Worm (Caenorhabditis elegans) whole organism, mixed stage, embryonic: ENCODE results near the gene col-178.

Experiments used
- M03D4.4 ChIP-seq: sonication (generic microtip); optimal IDR thresholded peaks from 2 replicates; lab custom pipeline; 2017; ENCODE audit warnings: mild to moderate bottlenecking, missing genetic modification characterization, missing compliant biosample characterization
- bed-3 ChIP-seq: fragments of 200-800 bp; sonication (Bioruptor generic); optimal IDR thresholded peaks from 3 replicates; lab custom pipeline; 2018; ENCODE audit warnings: mild to moderate bottlenecking, missing genetic modification characterization, moderate library complexity, missing compliant biosample characterization
- blmp-1 ChIP-seq: fragments of 150-350 bp; optimal IDR thresholded peaks from 2 replicates; lab custom pipeline; 2014; ENCODE audit warnings: missing biosample characterization, missing genetic modification characterization
- ceh-43 ChIP-seq: fragments of 200-800 bp; sonication (Bioruptor generic); optimal IDR thresholded peaks from 2 replicates; lab custom pipeline; 2018; ENCODE audit warnings: mild to moderate bottlenecking, missing genetic modification characterization, moderate library complexity, missing compliant biosample characterization
- ceh-83 ChIP-seq: fragments of 200-800 bp; sonication (Bioruptor generic); optimal IDR thresholded peaks from 2 replicates; lab custom pipeline; 2018; ENCODE audit warnings: mild to moderate bottlenecking, missing genetic modification characterization, missing compliant biosample characterization
- ces-1 ChIP-seq: fragments of 150-350 bp; optimal IDR thresholded peaks from 2 replicates; lab custom pipeline; 2014; ENCODE audit warnings: missing biosample characterization, missing genetic modification reagents, missing genetic modification characterization
- drap-1 ChIP-seq: fragments of 200-800 bp; sonication (Bioruptor generic); optimal IDR thresholded peaks from 3 replicates; lab custom pipeline; 2018; ENCODE audit warnings: mild to moderate bottlenecking, missing genetic modification characterization, missing compliant biosample characterization
- elt-1 ChIP-seq: sonication (generic microtip); optimal IDR thresholded peaks from 2 replicates; lab custom pipeline; 2017; ENCODE audit warnings: missing genetic modification characterization, mild to moderate bottlenecking, missing compliant biosample characterization, antibody characterized with exemption, moderate library complexity, borderline replicate concordance; ENCODE audit not compliant: insufficient read depth
- elt-3 ChIP-seq: fragments of 150-350 bp; optimal IDR thresholded peaks from 2 replicates; lab custom pipeline; 2014; ENCODE audit warnings: missing biosample characterization, missing genetic modification characterization
- ham-2 ChIP-seq: fragments of 200-800 bp; sonication (Bioruptor generic); optimal IDR thresholded peaks from 2 replicates; lab custom pipeline; 2018; ENCODE audit warnings: mild to moderate bottlenecking, missing genetic modification characterization, missing compliant biosample characterization
- hlh-1 ChIP-seq: fragments of 150-350 bp; optimal IDR thresholded peaks from 2 replicates; lab custom pipeline; 2014; ENCODE audit warnings: missing biosample characterization, missing genetic modification reagents, missing genetic modification characterization
- lin-13 ChIP-seq: fragments of 150-350 bp; optimal IDR thresholded peaks from 2 replicates; lab custom pipeline; 2014; ENCODE audit warnings: missing biosample characterization, missing genetic modification characterization
- lin-32 ChIP-seq: fragments of 200-800 bp; sonication (Bioruptor generic); optimal IDR thresholded peaks from 2 replicates; lab custom pipeline; 2018; ENCODE audit warnings: mild to moderate bottlenecking, missing genetic modification characterization, missing compliant biosample characterization
- lsy-2 ChIP-seq: fragments of 150-350 bp; optimal IDR thresholded peaks from 2 replicates; lab custom pipeline; 2014; ENCODE audit warnings: missing biosample characterization, missing genetic modification characterization
- mab-5 ChIP-seq: fragments of 150-350 bp; optimal IDR thresholded peaks from 2 replicates; lab custom pipeline; 2014; ENCODE audit warnings: missing biosample characterization, missing genetic modification characterization
- mep-1 ChIP-seq: fragments of 150-350 bp; optimal IDR thresholded peaks from 2 replicates; lab custom pipeline; 2017; ENCODE audit warnings: missing biosample characterization, missing genetic modification reagents, missing genetic modification characterization, inconsistent platforms
- mls-2 ChIP-seq: sonication (generic microtip); optimal IDR thresholded peaks from 2 replicates; lab custom pipeline; 2016; ENCODE audit warnings: mild to moderate bottlenecking, missing genetic modification characterization, moderate library complexity, missing compliant biosample characterization
- nhr-2 ChIP-seq: fragments of 150-350 bp; optimal IDR thresholded peaks from 2 replicates; lab custom pipeline; 2014; ENCODE audit warnings: missing biosample characterization, missing genetic modification characterization
- nhr-28 ChIP-seq: fragments of 150-350 bp; optimal IDR thresholded peaks from 2 replicates; lab custom pipeline; 2014; ENCODE audit warnings: missing biosample characterization, missing genetic modification characterization
- nhr-76 ChIP-seq: sonication (generic microtip); optimal IDR thresholded peaks from 2 replicates; lab custom pipeline; 2017; ENCODE audit warnings: missing biosample characterization, missing genetic modification characterization
- pha-4 ChIP-seq: fragments of 150-350 bp; optimal IDR thresholded peaks from 2 replicates; lab custom pipeline; 2018; ENCODE audit warnings: missing biosample characterization, missing genetic modification reagents, missing genetic modification characterization
- snpc-4 ChIP-seq: fragments of 150-350 bp; optimal IDR thresholded peaks from 2 replicates; lab custom pipeline; 2014; ENCODE audit warnings: missing biosample characterization, missing genetic modification characterization
- sptf-1 ChIP-seq: sonication (generic microtip); optimal IDR thresholded peaks from 2 replicates; lab custom pipeline; 2017; ENCODE audit warnings: mild to moderate bottlenecking, missing genetic modification characterization, moderate library complexity, missing compliant biosample characterization
- tbx-8 ChIP-seq: fragments of 200-800 bp; sonication (Bioruptor generic); optimal IDR thresholded peaks from 2 replicates; lab custom pipeline; 2018; ENCODE audit warnings: mild to moderate bottlenecking, missing genetic modification characterization, moderate library complexity, missing compliant biosample characterization
- unc-120 ChIP-seq: sonication (generic microtip); optimal IDR thresholded peaks from 2 replicates; lab custom pipeline; 2017; ENCODE audit warnings: missing genetic modification characterization, missing compliant biosample characterization; ENCODE audit not compliant: poor library complexity, severe bottlenecking
- unc-39 ChIP-seq: fragments of 150-350 bp; optimal IDR thresholded peaks from 2 replicates; lab custom pipeline; 2014; ENCODE audit warnings: missing biosample characterization, missing genetic modification characterization
- unc-62 ChIP-seq: fragments of 150-350 bp; optimal IDR thresholded peaks from 2 replicates; lab custom pipeline; 2014; ENCODE audit warnings: missing biosample characterization, missing genetic modification reagents, missing genetic modification characterization
- zip-8 ChIP-seq: fragments of 150-350 bp; optimal IDR thresholded peaks from 2 replicates; lab custom pipeline; 2014; ENCODE audit warnings: missing biosample characterization, missing genetic modification characterization

col-178 gene

ce11 chrX:11245056-11245455 lies 45.8 kb downstream of the col-178 start:
- TF ChIP-seq bed-3 (GFP tag; lab: Kevin White, UChicago) (no peak), lin-32 (GFP tag; lab: Kevin White, UChicago) (no peak), ces-1 (GFP tag; lab: Kevin White, UChicago) (peak; percentile 76), lin-13 (tag; lab: Kevin White, UChicago) (no peak)

ce11 chrX:11248083-11248482 lies 48.8 kb downstream of the col-178 start:
- peak; percentile 32 for TF ChIP-seq hlh-1 (tag; lab: Kevin White, UChicago)
- no peak for TF ChIP-seq tbx-8 (GFP tag; lab: Kevin White, UChicago)
- peak; percentile 40 for TF ChIP-seq mls-2 (tag; lab: Kevin White, UChicago)
- TF ChIP-seq snpc-4 = no peak
- no peak for TF ChIP-seq nhr-28 (tag; lab: Kevin White, UChicago)
- TF ChIP-seq nhr-2 (tag; lab: Kevin White, UChicago) = no peak
- peak; percentile 59 for TF ChIP-seq M03D4.4 (tag; lab: Kevin White, UChicago)
- TF ChIP-seq unc-120 = no peak
- no peak for TF ChIP-seq nhr-76 (tag; lab: Kevin White, UChicago)
- peak; percentile 82 for TF ChIP-seq pha-4 (tag; lab: Kevin White, UChicago)
- no peak for TF ChIP-seq ceh-43
- peak; percentile 53 for TF ChIP-seq sptf-1
- TF ChIP-seq ham-2 = peak; percentile 73
- TF ChIP-seq lsy-2 (tag; lab: Kevin White, UChicago) = no peak
- TF ChIP-seq elt-1 (tag; lab: Kevin White, UChicago) = no peak
- no peak for TF ChIP-seq ceh-83 (GFP tag; lab: Kevin White, UChicago)
- TF ChIP-seq unc-39 (tag; lab: Kevin White, UChicago) = no peak
- peak; percentile 24 for TF ChIP-seq unc-62 (GFP tag; lab: Kevin White, UChicago)
- no peak for TF ChIP-seq lin-32 (GFP tag; lab: Kevin White, UChicago)
- TF ChIP-seq drap-1 (GFP tag; lab: Kevin White, UChicago) = peak; percentile 71

ce11 chrX:11249392-11249791 lies 50.1 kb downstream of the col-178 start:
- TF ChIP-seq bed-3 (GFP tag; lab: Kevin White, UChicago) (no peak), mab-5 (tag; lab: Kevin White, UChicago) (no peak), nhr-76 (tag; lab: Kevin White, UChicago) (no peak), mep-1 (tag; lab: Kevin White, UChicago) (no peak), nhr-2 (tag; lab: Kevin White, UChicago) (no peak), nhr-28 (tag; lab: Kevin White, UChicago) (no peak), elt-3 (tag; lab: Kevin White, UChicago) (no peak), tbx-8 (GFP tag; lab: Kevin White, UChicago) (no peak), M03D4.4 (tag; lab: Kevin White, UChicago) (no peak), lsy-2 (tag; lab: Kevin White, UChicago) (no peak), snpc-4 (no peak), zip-8 (tag; lab: Kevin White, UChicago) (no peak), lin-32 (GFP tag; lab: Kevin White, UChicago) (no peak), blmp-1 (tag; lab: Kevin White, UChicago) (no peak), unc-62 (GFP tag; lab: Kevin White, UChicago) (no peak), sptf-1 (no peak), unc-39 (tag; lab: Kevin White, UChicago) (no peak)
